Fruit fly (Drosophila melanogaster): ENCODE data around the gene ea.
A peak's percentile ranks its signal among the peaks of the same experiment; 100 is the strongest.

Gene ea

dm6 chr3R:15328083-15328779 is at the start of gene ea, which contains the start of gene CG6236:
TSS of gene ea (plus strand) at chr3R:15328729.
TSS of gene CG6236 (minus strand) at chr3R:15328269.
- TF ChIP-seq pad (GFP tag; optimal IDR thresholded peaks at IDR 0.05) (no peak), ovo (GFP tag; optimal IDR thresholded peaks at IDR 0.05) (peak; percentile 43)

- TF ChIP-seq bab1 (GFP tag; optimal IDR thresholded peaks at IDR 0.05) (peak; percentile 34), CG7101 (tag; optimal IDR thresholded peaks at IDR 0.05) (peak; percentile 8), toe (GFP tag; optimal IDR thresholded peaks at IDR 0.05) (no peak), cnc (optimal IDR thresholded peaks at IDR 0.05) (no peak), Clk (GFP tag; optimal IDR thresholded peaks at IDR 0.05) (no peak), CG33017 (tag; optimal IDR thresholded peaks at IDR 0.05) (no peak), CG11617 (GFP tag; optimal IDR thresholded peaks at IDR 0.05) (peak; percentile 38), cic (GFP tag; optimal IDR thresholded peaks at IDR 0.05) (no peak), CG5204 (GFP tag; optimal IDR thresholded peaks at IDR 0.05) (no peak), CG14711 (tag; optimal IDR thresholded peaks at IDR 0.05) (peak; percentile 16), ovo (GFP tag; optimal IDR thresholded peaks at IDR 0.05) (no peak), CG12768 (GFP tag; optimal IDR thresholded peaks at IDR 0.05) (no peak), CG7045 (GFP tag; optimal IDR thresholded peaks at IDR 0.05) (no peak), Hr96 (GFP tag; optimal IDR thresholded peaks at IDR 0.05) (no peak), tj (GFP tag; optimal IDR thresholded peaks at IDR 0.05) (peak; percentile 9), Mnt (GFP tag; optimal IDR thresholded peaks at IDR 0.05) (no peak), pad (GFP tag; optimal IDR thresholded peaks at IDR 0.05) (peak; percentile 21), CG1620 (GFP tag; optimal IDR thresholded peaks at IDR 0.05) (no peak), Crg-1 (GFP tag; optimal IDR thresholded peaks at IDR 0.05) (no peak), kay (GFP tag; ENCODE audit: borderline replicate concordance) (no peak)
These were observed 47.8 kb upstream of the ea start for dm6 chr3R:15280619-15281334.

dm6 chr3R:15281335-15281963 is 47.1 kb upstream of the ea start:
- TF ChIP-seq Mnt (GFP tag; optimal IDR thresholded peaks at IDR 0.05) (no peak), cic (GFP tag; optimal IDR thresholded peaks at IDR 0.05) (no peak), CG5204 (GFP tag; optimal IDR thresholded peaks at IDR 0.05) (no peak), CG33017 (tag; optimal IDR thresholded peaks at IDR 0.05) (no peak), bab1 (GFP tag; optimal IDR thresholded peaks at IDR 0.05) (no peak), CG1620 (GFP tag; optimal IDR thresholded peaks at IDR 0.05) (no peak), Crg-1 (GFP tag; optimal IDR thresholded peaks at IDR 0.05) (no peak), CG7101 (tag; optimal IDR thresholded peaks at IDR 0.05) (no peak), ovo (GFP tag; optimal IDR thresholded peaks at IDR 0.05) (no peak), kay (GFP tag; ENCODE audit: borderline replicate concordance) (no peak), toe (GFP tag; optimal IDR thresholded peaks at IDR 0.05) (no peak), CG11617 (GFP tag; optimal IDR thresholded peaks at IDR 0.05) (no peak), Hr96 (GFP tag; optimal IDR thresholded peaks at IDR 0.05) (no peak), cnc (optimal IDR thresholded peaks at IDR 0.05) (no peak), CG14711 (tag; optimal IDR thresholded peaks at IDR 0.05) (no peak), CG12768 (GFP tag; optimal IDR thresholded peaks at IDR 0.05) (no peak), CG7045 (GFP tag; optimal IDR thresholded peaks at IDR 0.05) (no peak), pad (GFP tag; optimal IDR thresholded peaks at IDR 0.05) (no peak), Clk (GFP tag; optimal IDR thresholded peaks at IDR 0.05) (no peak)

dm6 chr3R:15282326-15282725 is 46.2 kb upstream of the ea start:
- no peak for TF ChIP-seq cnc (optimal IDR thresholded peaks at IDR 0.05)
- peak; percentile 11 for TF ChIP-seq kay (GFP tag; ENCODE audit: borderline replicate concordance)
- TF ChIP-seq Mnt (GFP tag; optimal IDR thresholded peaks at IDR 0.05), result no peak

dm6 chr3R:15282982-15283809 is 45.3 kb upstream of the ea start:
- TF ChIP-seq tj (GFP tag; optimal IDR thresholded peaks at IDR 0.05), result peak; percentile 96
- no peak for TF ChIP-seq CG11617 (GFP tag; optimal IDR thresholded peaks at IDR 0.05)
- TF ChIP-seq kay (GFP tag; ENCODE audit: borderline replicate concordance), result peak; percentile 44

- TF ChIP-seq cic (GFP tag; optimal IDR thresholded peaks at IDR 0.05), result no peak
- no peak for TF ChIP-seq Clk (GFP tag; optimal IDR thresholded peaks at IDR 0.05)
- no peak for TF ChIP-seq CG7101 (tag; optimal IDR thresholded peaks at IDR 0.05)
- no peak for TF ChIP-seq cnc (optimal IDR thresholded peaks at IDR 0.05)
- no peak for TF ChIP-seq Hr96 (GFP tag; optimal IDR thresholded peaks at IDR 0.05)
- no peak for TF ChIP-seq pad (GFP tag; optimal IDR thresholded peaks at IDR 0.05)
- peak; percentile 44 for TF ChIP-seq kay (GFP tag; ENCODE audit: borderline replicate concordance)
These were observed 42.4 kb upstream of the ea start for dm6 chr3R:15286024-15286692.
